Worm (Caenorhabditis elegans): Measurements from ENCODE around the gene gst-18.

gst-18 gene

ce11 chrII:13648230-13648629, 17.5 kb upstream of the gst-18 start, which contains the start of gene fbxa-169:
Gene fbxa-169 (plus strand): TSS chrII:13648530.
- TF ChIP-seq zag-1 (tag; optimal IDR thresholded peaks at IDR 0.05) (no peak), unc-62 (GFP tag; optimal IDR thresholded peaks at IDR 0.05) (no peak), snpc-4 (tag; optimal IDR thresholded peaks at IDR 0.05) (no peak), ceh-16 (tag; optimal IDR thresholded peaks at IDR 0.05) (no peak), R02D3.7 (tag; optimal IDR thresholded peaks at IDR 0.05) (no peak), alr-1 (tag; optimal IDR thresholded peaks at IDR 0.05) (no peak), sem-4 (tag; optimal IDR thresholded peaks at IDR 0.05) (no peak), sma-3 (GFP tag; optimal IDR thresholded peaks at IDR 0.05) (no peak), nhr-23 (tag; optimal IDR thresholded peaks at IDR 0.05) (no peak), unc-55 (GFP tag; optimal IDR thresholded peaks at IDR 0.05) (no peak), fos-1 (tag; optimal IDR thresholded peaks at IDR 0.05) (no peak)

- no peak for TF ChIP-seq lsy-2 (tag; optimal IDR thresholded peaks at IDR 0.05)
- TF ChIP-seq Y55F3AM.14 (GFP tag; optimal IDR thresholded peaks at IDR 0.05) = no peak
- no peak for TF ChIP-seq nhr-10 (tag; optimal IDR thresholded peaks at IDR 0.05)
- no peak for TF ChIP-seq ceh-16 (tag; optimal IDR thresholded peaks at IDR 0.05)
- peak; percentile 4 for TF ChIP-seq fos-1 (tag; optimal IDR thresholded peaks at IDR 0.05)
- no peak for TF ChIP-seq sma-9 (GFP tag; optimal IDR thresholded peaks at IDR 0.05)
- no peak for TF ChIP-seq sma-9 (tag; optimal IDR thresholded peaks at IDR 0.05)
- no peak for TF ChIP-seq ceh-82 (tag; optimal IDR thresholded peaks at IDR 0.05)
- TF ChIP-seq unc-55 (GFP tag; optimal IDR thresholded peaks at IDR 0.05) = peak; percentile 16
- no peak for TF ChIP-seq skn-1 (tag; optimal IDR thresholded peaks at IDR 0.05)
- no peak for TF ChIP-seq C34F6.9 (tag; optimal IDR thresholded peaks at IDR 0.05)
- TF ChIP-seq mdl-1 (tag; optimal IDR thresholded peaks at IDR 0.05) = no peak
- TF ChIP-seq elt-1 (tag; optimal IDR thresholded peaks at IDR 0.05) = no peak
Measured at ce11 chrII:13641311-13641710, 10.6 kb upstream of the gst-18 start, which contains the start of gene fbxa-167. Gene fbxa-167 (plus strand): TSS chrII:13641489.

DNA sequence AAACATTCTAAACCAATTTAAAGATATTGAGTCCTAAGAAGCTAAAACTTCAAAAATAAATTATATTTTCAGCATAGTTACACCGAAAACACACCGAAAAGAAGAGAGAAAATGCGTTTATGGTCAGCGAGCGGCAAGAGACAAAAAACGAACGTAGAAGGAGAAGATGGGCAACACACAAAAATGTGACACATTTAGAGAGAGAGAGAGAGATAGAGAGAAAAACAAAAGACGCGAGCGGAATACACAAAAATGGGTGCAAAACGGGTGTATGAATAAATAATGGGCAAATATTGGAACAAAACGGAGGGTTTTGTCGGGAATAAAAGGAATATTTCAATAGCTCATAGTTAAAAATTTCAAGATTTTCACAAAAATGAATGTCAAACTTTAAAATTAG, 9.5 kb upstream of the gst-18 start:
- TF ChIP-seq blmp-1 (tag; optimal IDR thresholded peaks at IDR 0.05; ENCODE audit: insufficient read depth) = peak; percentile 1
- no peak for TF ChIP-seq R02D3.7 (tag; optimal IDR thresholded peaks at IDR 0.05)
- TF ChIP-seq C34F6.9 (tag; optimal IDR thresholded peaks at IDR 0.05) = peak; percentile 39
- TF ChIP-seq nhr-25 (tag; optimal IDR thresholded peaks at IDR 0.05) = peak; percentile 49
- TF ChIP-seq nhr-6 (tag; optimal IDR thresholded peaks at IDR 0.05) = no peak
- peak; percentile 45 for TF ChIP-seq fos-1 (tag; optimal IDR thresholded peaks at IDR 0.05)
- peak; percentile 39 for TF ChIP-seq F13H6.1 (tag; optimal IDR thresholded peaks at IDR 0.05)
- TF ChIP-seq unc-55 (GFP tag; optimal IDR thresholded peaks at IDR 0.05) = peak; percentile 50
- TF ChIP-seq crh-2 (tag; optimal IDR thresholded peaks at IDR 0.05) = peak; percentile 49
- peak; percentile 7 for TF ChIP-seq nhr-21 (tag; optimal IDR thresholded peaks at IDR 0.05)
- TF ChIP-seq lsy-2 (tag; optimal IDR thresholded peaks at IDR 0.05) = peak in 1 of 2 experiments; percentile 38
- TF ChIP-seq sma-9 (GFP tag; optimal IDR thresholded peaks at IDR 0.05) = peak; percentile 85
- TF ChIP-seq sma-9 (tag; optimal IDR thresholded peaks at IDR 0.05) = no peak
- no peak for TF ChIP-seq ztf-11 (tag; optimal IDR thresholded peaks at IDR 0.05)

ce11 chrII:13638576-13638975, 7.9 kb upstream of the gst-18 start:
- TF ChIP-seq lsy-2 (tag; optimal IDR thresholded peaks at IDR 0.05) = peak in 1 of 2 experiments; percentile 39
- TF ChIP-seq nhr-129 (tag; optimal IDR thresholded peaks at IDR 0.05) = peak; percentile 9
- TF ChIP-seq skn-1 (tag; optimal IDR thresholded peaks at IDR 0.05) = no peak
- peak; percentile 67 for TF ChIP-seq fos-1 (tag; optimal IDR thresholded peaks at IDR 0.05)
- TF ChIP-seq nhr-21 (tag; optimal IDR thresholded peaks at IDR 0.05) = peak; percentile 74
- TF ChIP-seq blmp-1 (tag; optimal IDR thresholded peaks at IDR 0.05; ENCODE audit: insufficient read depth) = peak; percentile 53
- no peak for TF ChIP-seq mab-5 (tag; optimal IDR thresholded peaks at IDR 0.05)
- peak; percentile 45 for TF ChIP-seq sma-3 (GFP tag; optimal IDR thresholded peaks at IDR 0.05)
- TF ChIP-seq ceh-16 (tag; optimal IDR thresholded peaks at IDR 0.05) = peak; percentile 71
- no peak for TF ChIP-seq unc-39 (tag; optimal IDR thresholded peaks at IDR 0.05)
- TF ChIP-seq crh-2 (tag; optimal IDR thresholded peaks at IDR 0.05) = peak; percentile 63
- TF ChIP-seq nhr-25 (tag; optimal IDR thresholded peaks at IDR 0.05) = peak; percentile 86
- TF ChIP-seq elt-1 (tag; optimal IDR thresholded peaks at IDR 0.05) = peak; percentile 53
- TF ChIP-seq sma-9 (GFP tag; optimal IDR thresholded peaks at IDR 0.05) = peak; percentile 77
- no peak for TF ChIP-seq sma-9 (tag; optimal IDR thresholded peaks at IDR 0.05)
- peak; percentile 51 for TF ChIP-seq F13H6.1 (tag; optimal IDR thresholded peaks at IDR 0.05)

ce11 chrII:13637941-13638489, 7.3 kb upstream of the gst-18 start, which contains the start of gene phdh-1:
Gene phdh-1 (minus strand): TSS chrII:13638480.
- TF ChIP-seq nhr-23 (tag; optimal IDR thresholded peaks at IDR 0.05) = no peak
- no peak for TF ChIP-seq nhr-237 (tag; optimal IDR thresholded peaks at IDR 0.05)
- peak; percentile 51 for TF ChIP-seq sma-9 (GFP tag; optimal IDR thresholded peaks at IDR 0.05)
- no peak for TF ChIP-seq sma-9 (tag; optimal IDR thresholded peaks at IDR 0.05)

All from whole organism, L2 larva.